Fruit fly (Drosophila melanogaster) whole organism, embryonic: ENCODE measurements around the gene CG8675.

Source experiments
- CG14965 ChIP-seq: fragments of 200-800 bp; sonication (Bioruptor generic); optimal IDR thresholded peaks from 2 replicates; lab custom pipeline; 2016; ENCODE audit warnings: missing biosample characterization, missing genetic modification characterization, borderline replicate concordance
- Hr78 ChIP-seq, 2 experiments: fragments of 200-800 bp in 1 of 2; fragments of >200 bp in 1 of 2; sonication (Bioruptor generic) in 1 of 2; optimal IDR thresholded peaks; 2 replicates each; lab custom pipeline; 2017 to 2019; ENCODE audit warnings: missing biosample characterization in 2 of 2, missing genetic modification characterization in 2 of 2, mild to moderate bottlenecking in 1 of 2, moderate library complexity in 1 of 2
- Nf-YA ChIP-seq: fragments of 200-800 bp; sonication (Bioruptor generic); IDR thresholded peaks from 2 replicates; pipeline ENCODE4 v1.3.6; 2022; ENCODE audit warnings: missing biosample characterization, missing genetic modification characterization
- PHDP ChIP-seq: fragments of 200-800 bp; sonication (Bioruptor generic); optimal IDR thresholded peaks from 3 replicates; lab custom pipeline; 2018; ENCODE audit warnings: missing biosample characterization, mild to moderate bottlenecking, missing genetic modification characterization, moderate library complexity

- TF ChIP-seq CG14965 (GFP tag; lab: Kevin White, UChicago) (no peak), Nf-YA (no peak), PHDP (tag; lab: Kevin White, UChicago) (no peak), Hr78 (GFP tag; optimal IDR thresholded peaks at IDR 0.05; lab: Kevin White, UChicago) (no peak)
Observed at dm6 chrX:17289225-17289624, 39.9 kb upstream of the CG8675 start.
